Worm (Caenorhabditis elegans): Measurements from ENCODE around the gene grd-5.

Gene grd-5

DNA sequence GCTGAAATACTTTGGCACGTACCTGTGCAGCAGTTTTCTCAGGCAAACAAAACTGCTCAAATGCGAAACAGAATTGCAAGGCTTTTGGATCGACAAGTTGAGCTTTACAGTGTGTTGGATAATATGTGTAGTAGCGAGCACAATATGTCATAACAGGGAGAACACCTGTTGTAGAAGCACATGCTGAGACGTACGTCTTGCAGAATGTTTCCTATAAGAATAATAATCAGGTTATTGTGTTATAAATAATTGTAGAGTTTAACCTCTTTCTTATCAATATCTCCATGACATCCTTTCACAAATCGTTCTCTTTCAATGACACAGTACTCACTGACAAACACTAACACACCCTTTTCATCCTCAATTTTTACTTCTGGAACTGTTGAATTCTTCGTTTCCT lies 8.7 kb downstream of the grd-5 start:
- TF ChIP-seq efl-1 (optimal IDR thresholded peaks at IDR 0.05), result no peak
- TF ChIP-seq efl-1 (GFP tag; optimal IDR thresholded peaks at IDR 0.05 in 1 of 2), result peak in 1 of 2 experiments; percentile 48
- no peak for TF ChIP-seq sox-4 (tag; optimal IDR thresholded peaks at IDR 0.05)

DNA sequence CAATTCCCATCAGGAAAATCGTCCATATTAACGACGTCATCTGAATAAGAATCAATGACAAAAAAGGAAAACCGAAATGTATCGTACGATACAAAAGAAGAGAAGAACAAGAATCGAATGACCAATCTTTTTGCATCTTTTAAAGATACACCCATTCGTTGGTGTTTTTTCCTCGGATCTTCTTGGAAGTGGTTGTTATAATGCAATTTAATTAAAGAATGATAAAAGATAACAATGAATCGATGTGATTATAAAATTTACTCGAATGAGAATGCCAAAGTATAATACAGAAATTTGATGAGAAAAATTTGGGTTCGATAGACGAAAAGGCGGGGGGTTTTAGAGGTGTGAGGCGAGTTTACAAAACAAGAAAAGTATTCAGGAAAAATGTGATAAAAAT lies 10.2 kb downstream of the grd-5 start, which contains the start of gene F41E6.12:
F41E6.12 (minus strand) TSS at position 101 of the 400 bp plus-strand sequence.
- TF ChIP-seq lir-3 (tag; optimal IDR thresholded peaks at IDR 0.05; ENCODE audit: poor library complexity), result no peak
- no peak for TF ChIP-seq tbx-2 (tag; optimal IDR thresholded peaks at IDR 0.05)
- TF ChIP-seq ama-1 (optimal IDR thresholded peaks at IDR 0.05), result peak; percentile 50
- no peak for TF ChIP-seq nhr-20 (tag; optimal IDR thresholded peaks at IDR 0.05)
- no peak for TF ChIP-seq lin-15B (tag; optimal IDR thresholded peaks at IDR 0.05)
- TF ChIP-seq zip-4 (GFP tag; optimal IDR thresholded peaks at IDR 0.05), result no peak
- TF ChIP-seq unc-98 (GFP tag; IDR thresholded peaks at IDR 0.05), result no peak
- no peak for TF ChIP-seq efl-1 (optimal IDR thresholded peaks at IDR 0.05)
- peak in 1 of 2 experiments; percentile 37 for TF ChIP-seq efl-1 (GFP tag; optimal IDR thresholded peaks at IDR 0.05 in 1 of 2)
- TF ChIP-seq nhr-85 (tag), result peak; percentile 49
- TF ChIP-seq ceh-82 (tag; optimal IDR thresholded peaks at IDR 0.05), result no peak
- no peak for TF ChIP-seq lin-14 (GFP tag; optimal IDR thresholded peaks at IDR 0.05)
- TF ChIP-seq ceh-90 (tag; optimal IDR thresholded peaks at IDR 0.05), result no peak
- peak; percentile 21 for TF ChIP-seq blmp-1 (tag; optimal IDR thresholded peaks at IDR 0.05)
- no peak for TF ChIP-seq nhr-12 (tag; optimal IDR thresholded peaks at IDR 0.05)
- TF ChIP-seq ceh-63 (GFP tag; optimal IDR thresholded peaks at IDR 0.05), result no peak
- no peak for TF ChIP-seq sptf-1 (tag; optimal IDR thresholded peaks at IDR 0.05)
- no peak for TF ChIP-seq efl-3 (GFP tag; optimal IDR thresholded peaks at IDR 0.05)
- TF ChIP-seq xbp-1 (tag; optimal IDR thresholded peaks at IDR 0.05), result no peak
- no peak for TF ChIP-seq lin-35 (GFP tag; optimal IDR thresholded peaks at IDR 0.05)
- TF ChIP-seq pax-3 (tag; optimal IDR thresholded peaks at IDR 0.05), result no peak

DNA sequence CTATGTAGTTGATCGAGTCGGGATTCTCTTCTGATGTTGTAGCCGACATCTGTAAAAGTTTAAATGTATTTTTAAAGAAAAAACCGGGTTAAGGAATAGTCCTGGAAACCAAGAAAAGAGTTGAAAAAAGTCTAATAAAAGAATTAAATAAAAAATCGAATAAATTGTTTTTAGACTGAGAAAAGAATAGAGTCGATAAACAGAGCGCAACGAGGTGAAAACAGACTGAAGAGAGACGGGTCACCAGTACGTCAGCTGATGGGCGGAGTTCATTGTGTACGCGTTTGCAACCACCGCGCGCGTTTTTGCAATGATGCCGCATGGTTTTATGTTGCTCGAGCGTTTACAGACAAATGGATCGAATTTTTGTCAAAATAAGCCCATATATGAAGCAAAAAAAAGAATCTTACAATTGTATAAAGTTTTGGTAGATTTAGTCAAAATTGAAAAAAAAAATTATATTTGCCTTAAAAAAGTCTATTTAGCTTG lies 12.5 kb downstream of the grd-5 start, which contains the start of gene atg-18:
atg-18 (minus strand) TSS at position 51 of the 489 bp plus-strand sequence.
- TF ChIP-seq ztf-11 (tag; optimal IDR thresholded peaks at IDR 0.05) (peak in 1 of 2 experiments; percentile 29), vab-15 (tag; optimal IDR thresholded peaks at IDR 0.05) (no peak), ets-5 (GFP tag; IDR thresholded peaks at IDR 0.05) (no peak), fkh-10 (GFP tag; optimal IDR thresholded peaks at IDR 0.05) (no peak), pqm-1 (tag; optimal IDR thresholded peaks at IDR 0.05) (no peak), aly-2 (tag; optimal IDR thresholded peaks at IDR 0.05) (no peak), sup-37 (GFP tag; optimal IDR thresholded peaks at IDR 0.05) (no peak), hpl-2 (GFP tag; optimal IDR thresholded peaks at IDR 0.05) (peak; percentile 63), unc-86 (tag; optimal IDR thresholded peaks at IDR 0.05) (peak; percentile 43), sptf-1 (tag; optimal IDR thresholded peaks at IDR 0.05) (no peak), hlh-4 (tag; optimal IDR thresholded peaks at IDR 0.05) (no peak), nhr-28 (tag; optimal IDR thresholded peaks at IDR 0.05) (no peak), nhr-71 (tag; optimal IDR thresholded peaks at IDR 0.05) (peak; percentile 87), ceh-63 (GFP tag; optimal IDR thresholded peaks at IDR 0.05) (no peak), irx-1 (tag; optimal IDR thresholded peaks at IDR 0.05) (peak; percentile 16), egl-27 (tag; optimal IDR thresholded peaks at IDR 0.05) (no peak), nhr-76 (tag; optimal IDR thresholded peaks at IDR 0.05) (no peak), efl-1 (optimal IDR thresholded peaks at IDR 0.05) (peak; percentile 59 to 60), efl-1 (GFP tag; optimal IDR thresholded peaks at IDR 0.05 in 1 of 2) (peak; percentile 44 to 96), elt-3 (tag; optimal IDR thresholded peaks at IDR 0.05) (peak in 1 of 6 experiments; percentile 54), ama-1 (optimal IDR thresholded peaks at IDR 0.05) (no peak), ztf-4 (tag; optimal IDR thresholded peaks at IDR 0.05) (peak; percentile 47), nhr-77 (tag; optimal IDR thresholded peaks at IDR 0.05) (no peak), unc-30 (tag; optimal IDR thresholded peaks at IDR 0.05) (no peak), ceh-90 (tag; optimal IDR thresholded peaks at IDR 0.05) (no peak), unc-130 (tag; optimal IDR thresholded peaks at IDR 0.05) (peak; percentile 58), rnt-1 (tag; optimal IDR thresholded peaks at IDR 0.05) (peak; percentile 85), lir-3 (tag; optimal IDR thresholded peaks at IDR 0.05; ENCODE audit: poor library complexity) (no peak), blmp-1 (tag; optimal IDR thresholded peaks at IDR 0.05) (peak; percentile 76), alr-1 (tag; optimal IDR thresholded peaks at IDR 0.05; ENCODE audit: borderline replicate concordance) (no peak), lin-39 (tag; optimal IDR thresholded peaks at IDR 0.05) (peak; percentile 26), lin-13 (GFP tag; optimal IDR thresholded peaks at IDR 0.05) (peak; percentile 81), ceh-88 (GFP tag; IDR thresholded peaks at IDR 0.05) (no peak), mab-9 (GFP tag; IDR thresholded peaks at IDR 0.05) (no peak), lsy-2 (tag; optimal IDR thresholded peaks at IDR 0.05) (peak; percentile 69 to 74), sox-4 (tag; optimal IDR thresholded peaks at IDR 0.05) (peak; percentile 5)
